Fruit fly (Drosophila melanogaster) S2 (cell line): Measurements from ENCODE around the gene CG1265.
A peak's percentile ranks its signal among the peaks of the same experiment; 100 is the strongest.

ENCODE experiments used
- CG8478 ChIP-seq: fragments of >200 bp; optimal IDR thresholded peaks from 2 replicates; lab custom pipeline; 2018
- CTCF ChIP-seq, 2 experiments: fragments of >200 bp; optimal IDR thresholded peaks; 2 replicates each; lab custom pipeline; 2018

The CG1265 gene

dm6 chr3L:4228187-4228836 is 26.3 kb upstream of the CG1265 start:
- TF ChIP-seq CTCF (optimal IDR thresholded peaks at IDR 0.05; lab: Kevin White, UChicago) (no peak), CG8478 (lab: Kevin White, UChicago) (no peak)

DNA sequence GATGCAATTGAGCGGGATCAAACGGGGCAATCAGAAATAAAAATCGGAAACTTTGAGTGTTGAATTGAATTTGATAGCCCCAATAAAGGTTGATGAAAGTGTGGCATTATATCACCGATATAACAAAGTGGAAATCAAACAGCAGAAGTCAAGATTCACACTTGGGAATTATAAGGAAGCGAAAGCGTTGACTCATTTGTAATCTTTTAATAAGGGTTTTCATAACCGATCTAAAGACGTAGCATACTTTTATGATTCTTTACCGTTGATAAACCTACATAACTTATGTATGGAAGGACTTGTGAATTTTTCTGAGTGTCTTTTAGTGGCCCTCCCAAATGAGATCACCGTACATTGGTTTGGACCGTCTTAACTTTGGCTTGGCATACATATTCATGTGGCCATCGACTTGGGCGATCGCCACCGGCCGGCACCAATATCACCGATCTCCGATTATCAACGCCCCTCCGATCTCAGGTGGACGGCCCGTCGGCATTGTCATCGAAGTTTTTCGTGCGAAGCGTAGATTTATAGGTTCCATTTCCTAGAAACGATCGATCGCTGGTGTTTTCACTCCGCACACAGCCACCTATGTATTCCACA is 25.1 kb upstream of the CG1265 start:
- no peak for TF ChIP-seq CTCF (optimal IDR thresholded peaks at IDR 0.05; lab: Kevin White, UChicago)
- TF ChIP-seq CG8478 (lab: Kevin White, UChicago) = no peak

DNA sequence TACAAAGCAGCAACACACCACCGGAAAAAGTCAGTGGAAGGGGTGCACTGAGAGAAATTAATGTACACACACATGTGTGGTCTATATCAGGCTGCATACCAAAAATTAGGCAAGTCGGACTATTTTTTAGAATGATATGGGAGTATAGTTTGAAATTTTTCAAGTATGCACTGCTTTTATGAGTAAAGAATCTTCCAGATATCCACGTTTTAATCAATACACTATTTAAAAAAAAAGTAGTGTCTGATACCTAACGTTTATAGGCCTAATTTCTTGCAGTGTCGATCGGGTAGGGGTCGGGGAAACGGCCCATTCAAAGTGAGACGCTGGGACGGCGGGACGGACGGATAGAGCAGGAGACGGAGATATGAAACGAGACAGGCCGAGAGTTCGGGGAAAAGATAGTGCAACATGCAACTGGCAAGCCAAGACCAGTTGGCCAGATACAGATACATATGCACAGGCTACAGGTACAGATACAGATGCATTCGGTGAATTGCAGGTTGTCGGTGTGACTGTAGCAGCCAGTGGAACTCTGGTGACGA is 24.1 kb upstream of the CG1265 start:
- TF ChIP-seq CG8478 (lab: Kevin White, UChicago) = no peak
- no peak for TF ChIP-seq CTCF (optimal IDR thresholded peaks at IDR 0.05; lab: Kevin White, UChicago)

DNA sequence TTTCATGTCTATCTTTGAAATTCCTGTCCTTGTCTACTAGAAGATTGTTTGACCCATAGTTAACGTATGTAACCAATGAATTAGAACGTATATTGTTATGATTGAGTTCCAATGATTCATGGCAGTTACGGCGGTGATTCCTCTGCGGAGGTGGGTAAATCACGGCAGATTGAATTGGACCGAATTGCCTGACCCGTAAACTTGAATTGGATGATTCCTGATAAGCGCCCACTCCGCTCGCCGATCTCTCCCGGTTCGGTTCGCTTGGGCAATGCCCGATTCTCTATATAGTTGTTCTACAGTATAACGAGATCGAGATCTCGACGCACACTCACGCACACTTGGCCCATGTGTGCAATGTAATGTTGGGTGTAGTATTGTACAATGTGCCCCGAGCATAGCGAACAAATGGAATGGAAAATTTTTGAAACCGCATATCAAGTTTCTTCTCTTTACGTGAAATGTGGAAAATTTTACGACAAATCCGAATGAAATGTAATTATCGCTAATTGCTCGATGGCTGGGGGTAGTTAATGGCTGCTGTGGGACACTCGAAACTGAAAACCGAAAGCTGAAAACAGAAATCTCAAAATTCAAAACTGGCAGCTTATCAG is 23.1 kb upstream of the CG1265 start:
- TF ChIP-seq CG8478 (lab: Kevin White, UChicago) (no peak), CTCF (optimal IDR thresholded peaks at IDR 0.05; lab: Kevin White, UChicago) (no peak)

DNA sequence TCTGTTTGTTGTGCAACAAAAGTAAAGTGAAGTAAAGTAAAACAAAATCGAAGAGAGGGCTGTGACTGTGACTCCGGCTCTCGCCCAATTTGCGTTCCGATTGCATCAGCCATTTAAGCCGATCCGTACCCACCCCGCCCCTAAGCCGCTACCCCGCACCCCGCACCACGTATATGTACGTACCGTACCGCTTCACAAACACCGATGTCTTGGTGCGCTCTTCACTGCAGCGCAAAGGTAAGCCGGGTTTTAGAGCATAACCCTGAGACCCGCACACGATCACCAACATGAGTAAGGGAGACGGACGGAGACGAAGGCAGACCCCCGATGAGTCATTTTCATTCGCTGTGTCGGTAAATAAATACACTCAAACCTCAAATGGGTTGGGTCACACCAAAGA is 22.3 kb upstream of the CG1265 start:
- TF ChIP-seq CTCF (optimal IDR thresholded peaks at IDR 0.05; lab: Kevin White, UChicago) (no peak), CG8478 (lab: Kevin White, UChicago) (no peak)

dm6 chr3L:4232724-4233367 is 21.7 kb upstream of the CG1265 start:
- TF ChIP-seq CTCF (optimal IDR thresholded peaks at IDR 0.05; lab: Kevin White, UChicago) = no peak
- TF ChIP-seq CG8478 (lab: Kevin White, UChicago) = no peak

dm6 chr3L:4233603-4234277 is 20.8 kb upstream of the CG1265 start:
- no peak for TF ChIP-seq CTCF (optimal IDR thresholded peaks at IDR 0.05; lab: Kevin White, UChicago)
- peak; percentile 76 for TF ChIP-seq CG8478 (lab: Kevin White, UChicago)

- TF ChIP-seq CG8478 (lab: Kevin White, UChicago) (no peak), CTCF (optimal IDR thresholded peaks at IDR 0.05; lab: Kevin White, UChicago) (no peak)
These were observed 18.4 kb upstream of the CG1265 start, which contains the start of gene ImpL2 for dm6 chr3L:4236097-4236572. TSS of gene ImpL2 (minus strand) at chr3L:4236147.

DNA sequence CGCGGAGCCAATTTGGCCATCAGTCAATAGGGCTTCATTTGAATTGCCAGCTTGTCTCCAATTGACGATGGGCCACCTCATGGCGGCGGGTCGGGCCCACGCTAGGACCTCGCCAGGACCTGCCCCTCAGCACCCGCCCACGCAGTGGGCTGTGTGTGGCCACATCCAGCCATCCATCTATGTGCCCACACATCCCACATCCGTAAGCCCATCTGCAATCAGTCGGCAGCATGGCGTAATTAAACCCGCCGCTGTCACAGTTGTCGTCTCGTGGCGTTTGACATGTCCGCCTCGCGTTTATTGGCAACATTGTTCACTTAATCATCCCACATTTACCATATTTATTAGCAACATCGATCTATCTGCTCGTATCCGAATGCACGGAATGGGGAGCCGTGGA is 16.4 kb upstream of the CG1265 start:
- TF ChIP-seq CTCF (optimal IDR thresholded peaks at IDR 0.05; lab: Kevin White, UChicago) (no peak), CG8478 (lab: Kevin White, UChicago) (no peak)

- TF ChIP-seq CTCF (optimal IDR thresholded peaks at IDR 0.05; lab: Kevin White, UChicago) (peak; percentile 89 to 94), CG8478 (lab: Kevin White, UChicago) (no peak)
These were observed 14.9 kb upstream of the CG1265 start, which contains the start of gene Sqor for dm6 chr3L:4239442-4240322. TSS of gene Sqor (plus strand) at chr3L:4240173.

DNA sequence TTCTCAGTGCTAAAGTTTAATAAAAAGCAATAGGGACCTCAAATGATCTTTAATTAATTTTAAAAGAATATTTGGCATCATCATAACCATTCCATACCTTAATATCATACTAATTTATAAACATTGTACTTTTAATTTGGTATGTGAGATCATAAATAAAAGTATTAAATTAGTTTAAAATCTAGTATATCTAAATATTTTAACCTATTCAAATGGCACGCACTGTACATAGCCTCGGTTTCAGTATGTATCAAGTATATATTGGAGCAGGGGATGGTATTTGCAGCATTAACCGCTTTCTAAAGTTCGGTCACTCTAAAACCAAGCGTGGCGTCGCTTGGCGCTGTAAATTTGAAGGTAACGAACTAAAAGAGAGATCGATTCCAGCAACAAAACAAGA is 12.1 kb upstream of the CG1265 start, which contains the start of gene pav:
pav (plus strand) TSS at position 307 of the 400 bp plus-strand sequence.
- TF ChIP-seq CTCF (optimal IDR thresholded peaks at IDR 0.05; lab: Kevin White, UChicago) (no peak), CG8478 (lab: Kevin White, UChicago) (no peak)

- no peak for TF ChIP-seq CG8478 (lab: Kevin White, UChicago)
- no peak for TF ChIP-seq CTCF (optimal IDR thresholded peaks at IDR 0.05; lab: Kevin White, UChicago)
These were observed 2.3 kb upstream of the CG1265 start for dm6 chr3L:4252121-4252861.
